Fruit fly (Drosophila melanogaster) whole organism, wandering third instar larva: ENCODE data around the gene Ent2.

Experiments
- CG32264 ChIP-seq: fragments of 200-800 bp; sonication (Bioruptor generic); optimal IDR thresholded peaks from 2 replicates; lab custom pipeline; 2016; ENCODE audit warnings: missing biosample characterization, missing genetic modification characterization
- OdsH ChIP-seq: fragments of 200-800 bp; sonication (Bioruptor generic); optimal IDR thresholded peaks from 2 replicates; lab custom pipeline; 2016; ENCODE audit warnings: missing biosample characterization, mild to moderate bottlenecking, missing genetic modification characterization
- ey ChIP-seq: fragments of 200-800 bp; sonication (Bioruptor generic); optimal IDR thresholded peaks from 2 replicates; lab custom pipeline; 2016; ENCODE audit warnings: missing biosample characterization, missing genetic modification characterization
- foxo ChIP-seq, 2 experiments: fragments of 200-800 bp; sonication (Bioruptor generic); optimal IDR thresholded peaks; 2 replicates in 1 of 2; 3 replicates in 1 of 2; lab custom pipeline; 2016 to 2017; ENCODE audit warnings: missing biosample characterization in 2 of 2, missing genetic modification characterization in 2 of 2
- jim ChIP-seq: fragments of 175-275, 200-325 bp; sonication (Bioruptor generic); optimal IDR thresholded peaks from 2 replicates; lab custom pipeline; 2016; ENCODE audit warnings: missing biosample characterization, mild to moderate bottlenecking, missing genetic modification characterization
- psq ChIP-seq: fragments of 200-800 bp; sonication (Bioruptor generic); optimal IDR thresholded peaks from 3 replicates; lab custom pipeline; 2017; ENCODE audit warnings: missing biosample characterization, mild to moderate bottlenecking, missing genetic modification characterization, moderate library complexity

- TF ChIP-seq foxo (GFP tag; optimal IDR thresholded peaks at IDR 0.05; lab: Kevin White, UChicago): no peak
- no peak for TF ChIP-seq psq (GFP tag; lab: Kevin White, UChicago)
- TF ChIP-seq OdsH (GFP tag; lab: Kevin White, UChicago): no peak
- TF ChIP-seq jim (GFP tag; lab: Kevin White, UChicago): no peak
- TF ChIP-seq CG32264 (GFP tag; lab: Kevin White, UChicago): no peak
- no peak for TF ChIP-seq ey (GFP tag; lab: Kevin White, UChicago)
Measured at dm6 chr2L:6531985-6532699, 30.0 kb upstream of the Ent2 start.
